Worm (Caenorhabditis elegans): Measurements from ENCODE around the gene bath-36.

DNA sequence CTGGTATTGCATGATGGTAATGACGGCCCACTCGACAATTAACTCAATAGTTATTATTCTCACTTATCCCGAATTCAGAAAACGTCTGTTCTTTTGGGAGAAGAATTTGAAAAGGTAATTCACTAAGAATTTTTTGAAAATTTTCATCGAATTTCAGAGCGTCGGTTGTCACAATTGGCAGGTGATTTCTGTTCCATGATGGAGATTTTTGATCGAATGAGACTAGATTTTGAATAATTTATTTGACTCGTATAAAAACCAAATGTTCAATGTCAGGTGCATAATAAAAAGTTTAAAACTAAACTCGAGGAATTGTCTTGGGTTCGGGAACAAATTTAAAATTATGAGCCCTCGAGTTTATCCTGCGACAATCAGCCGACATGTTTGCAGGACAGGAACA is 29.0 kb downstream of the bath-36 start, which contains the start of gene sri-25:
- no peak for TF ChIP-seq ztf-28 (GFP tag; IDR thresholded peaks at IDR 0.05)
- TF ChIP-seq C17E4.6 (GFP tag; IDR thresholded peaks at IDR 0.05), result no peak
- no peak for TF ChIP-seq dpl-1 (GFP tag; optimal IDR thresholded peaks at IDR 0.05)
- no peak for TF ChIP-seq F55B11.4 (tag; optimal IDR thresholded peaks at IDR 0.05; ENCODE audit: borderline replicate concordance, insufficient read depth)
- no peak for TF ChIP-seq mes-4 (tag; optimal IDR thresholded peaks at IDR 0.05)
- TF ChIP-seq hmg-20 (GFP tag; IDR thresholded peaks at IDR 0.05), result no peak
- no peak for TF ChIP-seq unc-62 (GFP tag; optimal IDR thresholded peaks at IDR 0.05)
